Fruit fly (Drosophila melanogaster): Measurements from ENCODE around the gene CG5114.

Gene CG5114

dm6 chr3L:14992807-14993206, 10.2 kb downstream of the CG5114 start:
- TF ChIP-seq h (optimal IDR thresholded peaks at IDR 0.05) (no peak), insv (optimal IDR thresholded peaks at IDR 0.05) (no peak), psq (optimal IDR thresholded peaks at IDR 0.05) (no peak), Sin3A (optimal IDR thresholded peaks at IDR 0.05) (no peak), ttk (optimal IDR thresholded peaks at IDR 0.05) (no peak), Myc (optimal IDR thresholded peaks at IDR 0.05) (no peak)

DNA sequence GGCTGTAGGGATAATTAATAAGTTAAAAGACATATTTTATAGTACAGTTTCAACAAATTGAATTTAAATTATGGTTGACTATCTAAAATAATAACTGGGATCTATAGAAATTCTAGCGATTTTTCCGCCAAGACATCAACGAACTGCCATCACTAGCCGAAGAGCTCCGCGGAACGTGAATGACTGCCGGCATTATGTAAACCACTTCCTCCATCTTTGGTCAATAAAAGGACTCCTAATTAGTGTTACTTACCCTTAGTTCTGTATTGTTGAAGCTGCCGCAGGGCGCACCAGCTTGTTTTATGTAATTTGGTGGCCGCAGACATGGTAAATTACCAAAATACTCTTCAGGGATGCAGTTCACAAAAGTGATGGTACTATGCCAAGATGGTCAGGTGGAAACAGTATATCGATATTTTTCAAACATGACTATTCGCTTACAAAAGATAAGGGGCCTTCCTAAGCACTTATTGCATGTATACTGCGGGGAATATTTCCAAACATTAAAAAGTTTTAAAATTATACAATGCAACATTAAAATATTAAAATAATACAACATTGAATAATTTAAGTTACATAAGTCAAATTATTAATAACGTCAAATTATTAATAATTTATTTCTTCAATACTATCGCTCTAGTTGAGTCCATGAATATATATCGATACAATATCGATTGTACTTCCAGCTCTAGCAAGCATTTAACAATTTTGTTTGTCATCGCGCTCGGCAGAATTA, 16.8 kb downstream of the CG5114 start, which contains the start of the genes mRpL39 and Prosbeta2:
Gene mRpL39, minus strand, starts transcription at position 383 of the 736 bp plus-strand sequence.
Gene Prosbeta2, plus strand, starts transcription at position 668 of the 736 bp plus-strand sequence.
- TF ChIP-seq psq (optimal IDR thresholded peaks at IDR 0.05) (no peak), insv (optimal IDR thresholded peaks at IDR 0.05) (no peak), Sin3A (optimal IDR thresholded peaks at IDR 0.05) (no peak), h (optimal IDR thresholded peaks at IDR 0.05) (no peak), Myc (optimal IDR thresholded peaks at IDR 0.05) (no peak), ttk (optimal IDR thresholded peaks at IDR 0.05) (no peak)

DNA sequence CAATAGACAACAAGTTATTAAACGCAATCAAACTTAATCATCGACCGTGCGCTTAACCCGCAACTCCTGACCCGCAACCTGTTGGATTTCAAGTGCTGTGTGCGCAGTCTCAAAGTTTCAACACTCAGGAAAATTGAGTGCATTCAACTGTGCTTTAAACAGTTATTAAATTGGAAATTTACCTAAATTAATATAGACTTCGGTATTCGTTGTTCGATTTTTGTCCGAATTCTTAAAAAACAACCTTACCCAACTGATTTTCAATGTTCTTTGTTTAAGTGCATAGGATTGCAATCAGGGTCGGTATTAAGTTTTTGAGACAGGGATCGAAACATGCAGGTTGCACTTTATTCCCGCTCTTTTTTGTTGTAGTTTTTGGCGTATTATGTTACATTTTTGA, 22.4 kb downstream of the CG5114 start:
- TF ChIP-seq psq (optimal IDR thresholded peaks at IDR 0.05) (no peak), ttk (optimal IDR thresholded peaks at IDR 0.05) (no peak), h (optimal IDR thresholded peaks at IDR 0.05) (no peak), Sin3A (optimal IDR thresholded peaks at IDR 0.05) (no peak), insv (optimal IDR thresholded peaks at IDR 0.05) (no peak), Myc (optimal IDR thresholded peaks at IDR 0.05) (no peak)

DNA sequence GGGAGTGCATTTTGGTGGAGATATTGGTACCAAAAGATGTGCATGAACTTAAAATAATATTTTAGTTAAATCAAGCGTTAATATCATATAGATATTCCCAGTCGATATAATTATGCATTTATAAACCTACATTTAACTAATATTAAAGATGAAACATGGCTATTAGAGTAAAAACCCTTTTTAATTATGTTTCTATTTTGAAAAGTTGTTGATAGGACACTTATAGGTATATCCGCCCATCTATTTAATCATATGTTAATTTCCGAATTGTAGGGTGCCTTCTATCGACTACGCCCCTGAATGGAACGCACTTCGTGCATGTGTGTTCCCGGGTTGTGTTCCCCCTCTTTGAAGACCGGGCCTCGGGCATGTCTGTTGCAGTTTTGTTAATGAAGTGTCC, 23.1 kb downstream of the CG5114 start:
- TF ChIP-seq ttk (optimal IDR thresholded peaks at IDR 0.05) (no peak), h (optimal IDR thresholded peaks at IDR 0.05) (no peak), psq (optimal IDR thresholded peaks at IDR 0.05) (no peak), Sin3A (optimal IDR thresholded peaks at IDR 0.05) (no peak)

dm6 chr3L:15006825-15007224, 24.2 kb downstream of the CG5114 start:
- TF ChIP-seq psq (optimal IDR thresholded peaks at IDR 0.05) (no peak), Myc (optimal IDR thresholded peaks at IDR 0.05) (no peak), h (optimal IDR thresholded peaks at IDR 0.05) (no peak), insv (optimal IDR thresholded peaks at IDR 0.05) (no peak), Sin3A (optimal IDR thresholded peaks at IDR 0.05) (no peak), ttk (optimal IDR thresholded peaks at IDR 0.05) (no peak)

- no peak for TF ChIP-seq h (optimal IDR thresholded peaks at IDR 0.05)
- no peak for TF ChIP-seq ttk (optimal IDR thresholded peaks at IDR 0.05)
- TF ChIP-seq psq (optimal IDR thresholded peaks at IDR 0.05) = no peak
- TF ChIP-seq Sin3A (optimal IDR thresholded peaks at IDR 0.05) = no peak
- no peak for TF ChIP-seq Myc (optimal IDR thresholded peaks at IDR 0.05)
- TF ChIP-seq insv (optimal IDR thresholded peaks at IDR 0.05) = no peak
Observed at dm6 chr3L:15007271-15007948, 24.8 kb downstream of the CG5114 start.

DNA sequence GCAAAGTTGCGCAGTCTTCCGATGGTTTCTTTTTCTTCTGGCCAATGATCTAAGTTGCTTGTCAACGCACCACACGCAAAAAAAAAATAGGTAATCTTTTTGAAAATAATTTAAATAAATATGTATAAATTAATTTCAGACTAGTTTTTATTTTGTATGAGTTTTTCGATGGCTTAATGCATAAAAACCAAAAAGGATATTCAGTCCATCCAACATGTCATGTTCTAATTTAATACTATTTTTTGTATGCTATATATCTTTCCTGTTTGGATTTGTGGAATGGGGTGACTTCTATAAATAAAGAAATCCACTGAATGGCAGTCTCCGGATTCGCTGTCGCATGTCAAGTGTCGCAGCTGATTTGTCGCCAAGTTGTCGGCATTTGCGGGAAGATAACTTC, 27.0 kb downstream of the CG5114 start:
- no peak for TF ChIP-seq Sin3A (optimal IDR thresholded peaks at IDR 0.05)
- TF ChIP-seq Myc (optimal IDR thresholded peaks at IDR 0.05) = no peak
- TF ChIP-seq h (optimal IDR thresholded peaks at IDR 0.05) = no peak
- no peak for TF ChIP-seq psq (optimal IDR thresholded peaks at IDR 0.05)
- no peak for TF ChIP-seq ttk (optimal IDR thresholded peaks at IDR 0.05)
- TF ChIP-seq insv (optimal IDR thresholded peaks at IDR 0.05) = no peak

DNA sequence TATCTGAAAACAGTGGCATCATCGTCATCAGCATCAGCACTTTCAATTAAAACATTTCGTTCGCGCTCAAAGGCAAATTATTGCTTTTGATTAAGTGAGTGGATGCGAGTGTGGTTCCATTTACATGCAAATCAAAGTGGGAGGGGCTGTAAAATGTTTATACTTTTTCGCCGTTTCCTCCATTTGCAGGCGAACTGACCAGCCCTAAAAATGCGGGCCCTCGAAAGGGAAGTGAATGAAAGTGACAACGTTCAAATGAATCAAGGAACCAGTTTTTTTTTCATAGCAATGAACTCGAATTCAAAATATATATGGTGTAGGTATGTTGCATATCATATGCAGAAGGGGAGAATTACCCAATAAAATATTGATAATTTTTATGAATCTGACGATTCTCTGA, 28.0 kb downstream of the CG5114 start:
- TF ChIP-seq ttk (optimal IDR thresholded peaks at IDR 0.05) (no peak), insv (optimal IDR thresholded peaks at IDR 0.05) (no peak), psq (optimal IDR thresholded peaks at IDR 0.05) (no peak), Myc (optimal IDR thresholded peaks at IDR 0.05) (no peak), h (optimal IDR thresholded peaks at IDR 0.05) (no peak), Sin3A (optimal IDR thresholded peaks at IDR 0.05) (no peak)

dm6 chr3L:15011142-15011541, 28.5 kb downstream of the CG5114 start:
- no peak for TF ChIP-seq h (optimal IDR thresholded peaks at IDR 0.05)
- TF ChIP-seq psq (optimal IDR thresholded peaks at IDR 0.05) = no peak
- no peak for TF ChIP-seq Myc (optimal IDR thresholded peaks at IDR 0.05)
- TF ChIP-seq insv (optimal IDR thresholded peaks at IDR 0.05) = no peak
- no peak for TF ChIP-seq ttk (optimal IDR thresholded peaks at IDR 0.05)
- TF ChIP-seq Sin3A (optimal IDR thresholded peaks at IDR 0.05) = no peak

dm6 chr3L:15011638-15012335, 29.2 kb downstream of the CG5114 start:
- TF ChIP-seq h (optimal IDR thresholded peaks at IDR 0.05) = no peak
- TF ChIP-seq Sin3A (optimal IDR thresholded peaks at IDR 0.05) = no peak
- no peak for TF ChIP-seq insv (optimal IDR thresholded peaks at IDR 0.05)
- TF ChIP-seq ttk (optimal IDR thresholded peaks at IDR 0.05) = no peak
- TF ChIP-seq Myc (optimal IDR thresholded peaks at IDR 0.05) = no peak
- no peak for TF ChIP-seq psq (optimal IDR thresholded peaks at IDR 0.05)

DNA sequence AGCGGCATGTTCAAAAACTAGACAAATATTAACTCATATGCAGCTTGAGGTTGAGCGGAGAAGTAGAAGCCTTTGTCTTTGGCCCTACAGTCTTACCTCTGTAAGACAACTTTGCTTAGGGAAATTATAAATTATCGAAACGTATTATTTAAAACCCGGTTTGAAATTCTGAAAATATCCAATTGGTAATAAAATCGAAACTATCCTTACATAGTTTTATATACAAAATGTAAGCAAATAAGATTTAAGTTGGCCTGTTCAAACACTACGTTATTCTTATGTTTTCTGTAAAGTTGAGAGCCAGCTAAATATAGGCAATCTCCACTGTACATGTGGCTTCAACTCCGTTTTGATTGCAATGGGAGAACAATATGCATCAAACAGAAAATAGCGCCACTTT, 30.7 kb downstream of the CG5114 start:
- no peak for TF ChIP-seq Sin3A (optimal IDR thresholded peaks at IDR 0.05)
